Worm (Caenorhabditis elegans) whole organism, young adult: ENCODE results near the gene mec-3.

Experiments used
- F23B12.7 ChIP-seq: sonication (generic microtip); optimal IDR thresholded peaks from 2 replicates; lab custom pipeline; 2017; ENCODE audit warnings: missing genetic modification characterization, mild to moderate bottlenecking, missing compliant biosample characterization, antibody characterized with exemption, moderate library complexity; ENCODE audit not compliant: insufficient read depth
- F49E8.2 ChIP-seq: sonication (generic microtip); optimal IDR thresholded peaks from 3 replicates; lab custom pipeline; 2017; ENCODE audit warnings: missing genetic modification characterization, mild to moderate bottlenecking, missing compliant biosample characterization, antibody characterized with exemption, moderate library complexity; ENCODE audit not compliant: insufficient read depth
- F55B11.4 ChIP-seq: sonication (generic microtip); optimal IDR thresholded peaks from 2 replicates; lab custom pipeline; 2016; ENCODE audit warnings: missing compliant biosample characterization, missing genetic modification characterization, borderline replicate concordance; ENCODE audit not compliant: insufficient read depth
- F57C9.4 ChIP-seq: sonication (generic microtip); optimal IDR thresholded peaks from 2 replicates; lab custom pipeline; 2017; ENCODE audit warnings: mild to moderate bottlenecking, missing genetic modification characterization, missing compliant biosample characterization
- K12H6.12 ChIP-seq: fragments of 200-800 bp; sonication (Bioruptor generic); optimal IDR thresholded peaks from 2 replicates; lab custom pipeline; 2018; ENCODE audit warnings: mild to moderate bottlenecking, missing genetic modification characterization, missing compliant biosample characterization
- T26A5.8 ChIP-seq: sonication (generic microtip); optimal IDR thresholded peaks from 2 replicates; lab custom pipeline; 2016; ENCODE audit warnings: missing genetic modification characterization, missing compliant biosample characterization
- Y53F4B.3 ChIP-seq: fragments of 200-800 bp; sonication (Bioruptor generic); IDR thresholded peaks from 2 replicates; pipeline ENCODE4 v1.3.6; 2022; ENCODE audit warnings: missing genetic modification reagents, missing genetic modification characterization, missing compliant biosample characterization
- ama-1 ChIP-seq, 3 experiments: fragments of 150-350 bp in 1 of 3; sonication (generic microtip) in 2 of 3; optimal IDR thresholded peaks; 2 replicates each; lab custom pipeline; 2014 to 2018; ENCODE audit warnings: missing biosample characterization in 2 of 3, missing genetic modification characterization in 2 of 3, missing genetic modification reagents in 2 of 3
- aptf-2 ChIP-seq: fragments of 200-800 bp; sonication (Bioruptor generic); conservative IDR thresholded peaks from 2 replicates; pipeline ENCODE4 v1.3.6; 2022; ENCODE audit warnings: missing genetic modification reagents, missing genetic modification characterization, missing compliant biosample characterization
- athp-1 ChIP-seq: sonication (generic microtip); optimal IDR thresholded peaks from 2 replicates; lab custom pipeline; 2017; ENCODE audit warnings: mild to moderate bottlenecking, missing genetic modification characterization, missing compliant biosample characterization
- attf-5 ChIP-seq: fragments of 200-800 bp; sonication (Bioruptor generic); optimal IDR thresholded peaks from 2 replicates; lab custom pipeline; 2018; ENCODE audit warnings: mild to moderate bottlenecking, missing genetic modification characterization, missing compliant biosample characterization
- ceh-40 ChIP-seq: fragments of 200-800 bp; sonication (Bioruptor generic); IDR thresholded peaks from 2 replicates; pipeline ENCODE4 v1.3.6; 2022; ENCODE audit warnings: missing genetic modification characterization, missing compliant biosample characterization
- die-1 ChIP-seq: sonication (generic microtip); optimal IDR thresholded peaks from 2 replicates; lab custom pipeline; 2016; ENCODE audit warnings: missing genotype, mild to moderate bottlenecking, missing genetic modification characterization, missing compliant biosample characterization
- dox-1 ChIP-seq: fragments of 200-800 bp; sonication (Bioruptor generic); IDR thresholded peaks from 2 replicates; pipeline ENCODE4 v1.3.6; 2022; ENCODE audit warnings: missing genetic modification reagents, missing genetic modification characterization, missing compliant biosample characterization
- dpl-1 ChIP-seq: fragments of 150-350 bp; optimal IDR thresholded peaks from 2 replicates; lab custom pipeline; 2014; ENCODE audit warnings: missing biosample characterization, missing genetic modification reagents, missing genetic modification characterization
- efl-1 ChIP-seq: fragments of 150-350 bp; optimal IDR thresholded peaks from 2 replicates; lab custom pipeline; 2014; ENCODE audit warnings: missing biosample characterization, missing genetic modification reagents, missing genetic modification characterization
- egl-18 ChIP-seq: fragments of 200-800 bp; sonication (Bioruptor generic); IDR thresholded peaks from 2 replicates; pipeline ENCODE4 v1.3.6; 2022; ENCODE audit warnings: missing genetic modification reagents, missing genetic modification characterization, missing compliant biosample characterization
- ets-4 ChIP-seq: fragments of 200-800 bp; sonication (Bioruptor generic); optimal IDR thresholded peaks from 2 replicates; lab custom pipeline; 2018; ENCODE audit warnings: mild to moderate bottlenecking, missing genetic modification characterization, missing compliant biosample characterization
- hrde-1 ChIP-seq: sonication (generic microtip); optimal IDR thresholded peaks from 2 replicates; lab custom pipeline; 2016; ENCODE audit warnings: missing genetic modification characterization, mild to moderate bottlenecking, missing compliant biosample characterization, moderate library complexity, missing genotype, missing genetic modification reagents, borderline replicate concordance
- let-526 ChIP-seq: fragments of 200-800 bp; sonication (Bioruptor generic); IDR thresholded peaks from 2 replicates; pipeline ENCODE4 v1.3.6; 2022; ENCODE audit warnings: missing genetic modification reagents, missing genetic modification characterization, missing compliant biosample characterization
- let-607 ChIP-seq, 2 experiments: fragments of 200-800 bp in 1 of 2; sonication (Bioruptor generic) in 1 of 2; sonication (generic microtip) in 1 of 2; optimal IDR thresholded peaks; 2 replicates each; lab custom pipeline; 2016 to 2018; ENCODE audit warnings: mild to moderate bottlenecking in 2 of 2, missing compliant biosample characterization in 2 of 2, missing genetic modification characterization in 2 of 2, moderate library complexity in 2 of 2, missing genotype in 1 of 2
- lin-40 ChIP-seq: sonication (generic microtip); optimal IDR thresholded peaks from 2 replicates; lab custom pipeline; 2016; ENCODE audit warnings: missing genetic modification characterization, mild to moderate bottlenecking, missing compliant biosample characterization, missing genotype, missing genetic modification reagents
- lsl-1 ChIP-seq: fragments of 200-800 bp; sonication (Bioruptor generic); optimal IDR thresholded peaks from 2 replicates; lab custom pipeline; 2018; ENCODE audit warnings: mild to moderate bottlenecking, missing genetic modification characterization, moderate library complexity, missing compliant biosample characterization
- lsy-27 ChIP-seq: sonication (generic microtip); optimal IDR thresholded peaks from 2 replicates; lab custom pipeline; 2017; ENCODE audit warnings: missing genetic modification characterization, mild to moderate bottlenecking, missing compliant biosample characterization, antibody characterized with exemption, missing genotype, borderline replicate concordance; ENCODE audit not compliant: insufficient read depth
- mcd-1 ChIP-seq: fragments of 200-800 bp; sonication (Bioruptor generic); IDR thresholded peaks from 2 replicates; pipeline ENCODE4 v1.3.6; 2022; ENCODE audit warnings: missing genetic modification reagents, missing genetic modification characterization, missing compliant biosample characterization
- mes-4 ChIP-seq: sonication (generic microtip); optimal IDR thresholded peaks from 2 replicates; lab custom pipeline; 2016; ENCODE audit warnings: missing genotype, missing genetic modification characterization, missing compliant biosample characterization
- nfya-1 ChIP-seq: sonication (generic microtip); optimal IDR thresholded peaks from 2 replicates; lab custom pipeline; 2017; ENCODE audit warnings: antibody characterized with exemption, missing compliant biosample characterization, missing genetic modification characterization, borderline replicate concordance; ENCODE audit not compliant: insufficient read depth
- nhr-120 ChIP-seq: fragments of 200-800 bp; sonication (Bioruptor generic); IDR thresholded peaks from 2 replicates; pipeline ENCODE4 v1.3.6; 2022; ENCODE audit warnings: missing genetic modification characterization, missing compliant biosample characterization
- nhr-80 ChIP-seq: sonication (generic microtip); optimal IDR thresholded peaks from 2 replicates; lab custom pipeline; 2016; ENCODE audit warnings: missing genetic modification characterization, missing compliant biosample characterization
- pbrm-1 ChIP-seq: fragments of 200-800 bp; sonication (Bioruptor generic); IDR thresholded peaks from 2 replicates; pipeline ENCODE4 v1.3.6; 2022; ENCODE audit warnings: missing genetic modification reagents, missing genetic modification characterization, missing compliant biosample characterization
- snpc-1.3 ChIP-seq: sonication (generic microtip); optimal IDR thresholded peaks from 2 replicates; lab custom pipeline; 2017; ENCODE audit warnings: missing genetic modification characterization, mild to moderate bottlenecking, missing compliant biosample characterization, antibody characterized with exemption, moderate library complexity, missing genotype, missing genetic modification reagents; ENCODE audit not compliant: insufficient read depth
- snpc-4 ChIP-seq, 5 experiments: fragments of 150-350 bp in 1 of 5; sonication (generic microtip) in 4 of 5; optimal IDR thresholded peaks; 2 replicates each; lab custom pipeline; 2014 to 2018; ENCODE audit warnings: missing genetic modification characterization in 5 of 5, missing biosample characterization in 3 of 5, antibody characterized with exemption in 2 of 5, mild to moderate bottlenecking in 2 of 5, missing compliant biosample characterization in 2 of 5, missing genotype in 2 of 5, moderate library complexity in 2 of 5, missing genetic modification reagents in 1 of 5
- somi-1 ChIP-seq: fragments of 200-800 bp; sonication (Bioruptor generic); optimal IDR thresholded peaks from 2 replicates; lab custom pipeline; 2018; ENCODE audit warnings: mild to moderate bottlenecking, missing genetic modification characterization, missing compliant biosample characterization
- sptf-2 ChIP-seq: fragments of 200-800 bp; sonication (Bioruptor generic); optimal IDR thresholded peaks from 2 replicates; lab custom pipeline; 2018; ENCODE audit warnings: mild to moderate bottlenecking, missing genetic modification characterization, missing compliant biosample characterization
- tlf-1 ChIP-seq: fragments of 200-800 bp; sonication (Bioruptor generic); optimal IDR thresholded peaks from 2 replicates; lab custom pipeline; 2018; ENCODE audit warnings: mild to moderate bottlenecking, missing genetic modification characterization, missing compliant biosample characterization
- zim-3 ChIP-seq: sonication (generic microtip); optimal IDR thresholded peaks from 2 replicates; lab custom pipeline; 2017; ENCODE audit warnings: mild to moderate bottlenecking, missing genetic modification characterization, moderate library complexity, missing compliant biosample characterization
- ztf-22 ChIP-seq: fragments of 200-800 bp; sonication (Bioruptor generic); optimal IDR thresholded peaks from 2 replicates; lab custom pipeline; 2018; ENCODE audit warnings: mild to moderate bottlenecking, missing genetic modification characterization, moderate library complexity, missing compliant biosample characterization
- ztf-25 ChIP-seq: fragments of 200-800 bp; sonication (Bioruptor generic); IDR thresholded peaks from 2 replicates; pipeline ENCODE4 v1.3.6; 2022; ENCODE audit warnings: missing genetic modification reagents, missing genetic modification characterization, missing compliant biosample characterization
- ztf-6 ChIP-seq: fragments of 200-800 bp; sonication (Bioruptor generic); IDR thresholded peaks from 2 replicates; pipeline ENCODE4 v1.3.6; 2022; ENCODE audit warnings: missing genetic modification reagents, missing genetic modification characterization, missing compliant biosample characterization

Gene mec-3

DNA sequence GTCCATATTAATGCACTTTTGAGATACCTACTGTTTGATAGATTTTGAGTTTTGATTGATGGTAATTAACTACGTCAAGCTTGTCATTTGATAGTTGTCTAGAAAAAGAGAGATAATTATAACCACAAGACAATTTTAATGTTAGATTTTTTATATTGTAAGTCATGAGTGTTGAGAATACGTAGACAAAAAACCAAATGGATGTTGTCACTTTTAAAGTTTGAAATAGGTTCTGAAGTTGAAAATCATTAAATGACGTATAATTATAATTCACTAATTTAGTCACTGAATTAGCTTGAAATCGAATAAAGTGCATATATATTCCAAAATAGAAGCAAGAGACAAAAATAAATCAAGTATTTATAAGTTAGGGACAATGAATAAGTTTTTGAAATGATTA, 24.6 kb downstream of the mec-3 start:
- TF ChIP-seq let-526 (GFP tag; lab: Robert Waterston, UW), result no peak
- TF ChIP-seq mes-4 (tag; lab: Kevin White, UChicago), result no peak
- no peak for TF ChIP-seq tlf-1 (GFP tag; lab: Kevin White, UChicago)
- TF ChIP-seq ztf-25 (GFP tag; lab: Robert Waterston, UW), result no peak
- TF ChIP-seq F57C9.4 (tag; lab: Kevin White, UChicago), result no peak

DNA sequence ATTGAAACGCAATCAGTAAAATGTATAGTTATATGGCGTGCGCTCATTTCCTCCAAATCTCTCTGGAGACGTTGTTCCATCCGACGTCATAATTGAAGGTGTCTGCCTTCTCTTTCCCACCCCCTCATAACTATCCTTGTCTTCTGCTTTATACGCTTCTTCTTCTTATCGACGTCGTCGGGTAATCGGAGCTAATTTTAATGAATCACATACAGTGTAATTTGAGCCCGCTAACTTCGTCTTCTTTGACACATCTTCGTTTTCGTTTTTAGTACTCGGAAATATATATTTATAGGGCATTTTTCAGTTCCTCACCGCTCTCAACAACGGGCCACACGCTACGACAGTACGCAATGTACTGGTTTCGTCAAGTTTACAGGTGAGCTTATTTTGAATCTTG, 25.3 kb downstream of the mec-3 start, which contains the start of gene ins-1:
TSS of gene ins-1 (plus strand) at position 301 of the 400 bp plus-strand sequence.
- TF ChIP-seq aptf-2 (GFP tag; lab: Robert Waterston, UW) (no peak), nhr-80 (tag; lab: Kevin White, UChicago) (no peak)

DNA sequence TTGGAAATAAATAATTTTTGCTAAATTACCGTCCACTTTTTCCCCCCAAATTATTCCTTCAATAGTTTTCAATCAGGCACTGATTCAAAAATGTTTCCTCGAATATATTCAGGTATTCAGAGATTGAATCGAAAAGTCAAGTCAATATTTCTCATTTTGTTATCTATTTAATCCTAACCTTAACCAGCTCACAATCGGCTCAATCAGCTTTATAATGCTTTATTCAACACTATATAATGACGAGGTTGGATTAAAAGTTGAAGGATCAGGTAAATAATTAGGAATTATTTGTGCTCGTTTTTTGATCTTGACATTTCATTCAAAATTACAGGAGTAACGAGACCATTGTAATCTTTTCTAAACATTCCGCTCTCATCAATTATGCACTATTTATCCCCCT, 31.2 kb downstream of the mec-3 start:
- TF ChIP-seq ztf-6 (GFP tag; lab: Robert Waterston, UW) (no peak), nfya-1 (tag; lab: Kevin White, UChicago) (no peak), ets-4 (no peak), ztf-22 (no peak), let-607 (tag; optimal IDR thresholded peaks at IDR 0.05; lab: Kevin White, UChicago) (no peak), zim-3 (tag; lab: Kevin White, UChicago) (no peak), athp-1 (tag; lab: Kevin White, UChicago) (no peak), F23B12.7 (tag; lab: Kevin White, UChicago) (no peak), F55B11.4 (tag; lab: Kevin White, UChicago) (no peak), somi-1 (GFP tag; lab: Kevin White, UChicago) (no peak), lsy-27 (tag; lab: Kevin White, UChicago) (no peak), Y53F4B.3 (GFP tag; lab: Robert Waterston, UW) (no peak), F49E8.2 (tag; lab: Kevin White, UChicago) (no peak), egl-18 (GFP tag; lab: Robert Waterston, UW) (no peak), lin-40 (tag; lab: Kevin White, UChicago) (no peak), nhr-120 (GFP tag; lab: Robert Waterston, UW) (no peak), sptf-2 (no peak), dox-1 (GFP tag; lab: Robert Waterston, UW) (no peak), ama-1 (optimal IDR thresholded peaks at IDR 0.05; lab: Kevin White, UChicago) (no peak), ama-1 (GFP tag; optimal IDR thresholded peaks at IDR 0.05; lab: Kevin White, UChicago) (no peak)

DNA sequence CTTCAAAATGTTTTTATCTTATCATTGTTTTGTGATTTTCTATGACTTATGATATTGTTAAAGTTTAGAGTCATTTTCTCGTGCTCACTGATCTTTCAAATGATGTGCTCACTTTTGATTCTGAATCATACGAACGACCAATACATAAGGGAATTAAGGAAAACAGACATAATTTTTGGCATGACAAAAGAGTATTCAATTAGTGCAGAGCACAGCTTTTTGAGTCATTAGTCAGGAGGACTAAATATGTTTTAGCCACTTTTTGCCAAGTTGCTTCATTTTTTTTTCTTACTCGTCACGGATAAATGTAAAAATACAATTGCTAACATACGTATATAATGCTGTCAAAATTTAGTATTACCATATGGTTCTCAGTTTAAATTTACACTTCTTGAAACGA, 32.5 kb downstream of the mec-3 start, which contains the start of gene F13B12.2:
TSS of gene F13B12.2 (minus strand) at position 2 of the 400 bp plus-strand sequence.
- TF ChIP-seq nhr-80 (tag; lab: Kevin White, UChicago), result peak; percentile 27
- TF ChIP-seq nfya-1 (tag; lab: Kevin White, UChicago), result no peak

DNA sequence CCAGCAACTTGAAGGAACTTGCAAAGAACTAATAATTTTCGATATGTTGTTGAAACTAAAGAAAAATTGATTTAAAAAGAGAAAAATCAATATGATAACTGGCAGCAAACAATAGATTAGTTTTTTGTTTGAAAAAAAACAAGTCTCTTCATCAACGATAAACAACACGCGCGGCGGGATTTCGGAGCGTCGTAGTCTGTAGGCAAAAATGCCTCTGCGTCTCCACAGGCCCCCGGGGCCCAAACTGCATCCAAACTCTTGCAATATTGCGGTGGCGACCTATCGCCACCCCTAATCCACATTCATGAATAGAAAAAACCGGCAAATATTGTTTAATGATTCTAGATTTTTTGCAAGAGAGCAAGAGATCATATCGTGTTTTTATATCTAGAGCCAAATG, 36.5 kb downstream of the mec-3 start:
- TF ChIP-seq mcd-1 (GFP tag; lab: Robert Waterston, UW), result no peak
- TF ChIP-seq snpc-1.3 (tag; lab: Kevin White, UChicago), result peak; percentile 7
- no peak for TF ChIP-seq lsy-27 (tag; lab: Kevin White, UChicago)
- no peak for TF ChIP-seq hrde-1
- no peak for TF ChIP-seq efl-1
- no peak for TF ChIP-seq lin-40 (tag; lab: Kevin White, UChicago)
- peak; percentile 16 for TF ChIP-seq nhr-80 (tag; lab: Kevin White, UChicago)
- TF ChIP-seq die-1 (tag; lab: Kevin White, UChicago), result no peak
- TF ChIP-seq attf-5 (GFP tag; lab: Kevin White, UChicago), result peak; percentile 9
- no peak for TF ChIP-seq snpc-4 (GFP tag; optimal IDR thresholded peaks at IDR 0.05; lab: Kevin White, UChicago)
- TF ChIP-seq snpc-4 (tag; optimal IDR thresholded peaks at IDR 0.05; lab: Kevin White, UChicago), result peak in 1 of 4 experiments; percentile 51
- no peak for TF ChIP-seq dpl-1 (GFP tag; lab: Kevin White, UChicago)
- TF ChIP-seq ceh-40 (GFP tag; lab: Robert Waterston, UW), result no peak
- peak; percentile 90 for TF ChIP-seq lsl-1 (GFP tag; lab: Kevin White, UChicago)
- TF ChIP-seq T26A5.8 (tag; lab: Kevin White, UChicago), result no peak
- TF ChIP-seq pbrm-1 (GFP tag; lab: Robert Waterston, UW), result no peak
- no peak for TF ChIP-seq K12H6.12 (tag; lab: Kevin White, UChicago)
- no peak for TF ChIP-seq ztf-25 (GFP tag; lab: Robert Waterston, UW)
